Fruit fly (Drosophila melanogaster) whole organism, embryonic: ENCODE results near the gene Cyt-b5-r.

Source experiments
- CG10543 ChIP-seq: fragments of 200-800 bp; sonication (Bioruptor generic); optimal IDR thresholded peaks from 3 replicates; lab custom pipeline; 2017; ENCODE audit warnings: missing biosample characterization, mild to moderate bottlenecking, missing genetic modification characterization, moderate library complexity
- CG11696 ChIP-seq: fragments of 200-800 bp; sonication (Bioruptor generic); IDR thresholded peaks from 2 replicates; pipeline ENCODE4 v1.3.6; 2022; ENCODE audit warnings: missing biosample characterization, missing genetic modification characterization
- CG12769 ChIP-seq: fragments of 200-800 bp; sonication (Bioruptor generic); optimal IDR thresholded peaks from 2 replicates; lab custom pipeline; 2019; ENCODE audit warnings: missing biosample characterization, mild to moderate bottlenecking, missing genetic modification characterization, moderate library complexity
- CG13287 ChIP-seq: fragments of 200-800 bp; sonication (Bioruptor generic); IDR thresholded peaks from 2 replicates; pipeline ENCODE4 v1.3.6; 2022; ENCODE audit warnings: missing biosample characterization, missing genetic modification characterization; ENCODE audit not compliant: partially characterized antibody
- CG1603 ChIP-seq: fragments of 200-800 bp; sonication (Bioruptor generic); optimal IDR thresholded peaks from 2 replicates; lab custom pipeline; 2019; ENCODE audit warnings: missing biosample characterization, mild to moderate bottlenecking, missing genetic modification characterization, moderate library complexity
- CG17361 ChIP-seq: fragments of 200-800 bp; sonication (Bioruptor generic); IDR thresholded peaks from 3 replicates; pipeline ENCODE4 v1.3.6; 2022; ENCODE audit warnings: missing biosample characterization, missing genetic modification characterization
- CG2120 ChIP-seq: fragments of 200-800 bp; sonication (Bioruptor generic); optimal IDR thresholded peaks from 3 replicates; lab custom pipeline; 2016; ENCODE audit warnings: missing biosample characterization, missing genetic modification characterization
- CG31365 ChIP-seq: fragments of 200-800 bp; sonication (Bioruptor generic); optimal IDR thresholded peaks from 2 replicates; lab custom pipeline; 2018; ENCODE audit warnings: missing biosample characterization, mild to moderate bottlenecking, missing genetic modification characterization
- CG32767 ChIP-seq: fragments of 200-800 bp; sonication (Bioruptor generic); IDR thresholded peaks from 2 replicates; pipeline ENCODE4 v1.3.6; 2022; ENCODE audit warnings: missing biosample characterization, missing genetic modification characterization
- CG33213 ChIP-seq: fragments of 200-800 bp; sonication (Bioruptor generic); optimal IDR thresholded peaks from 3 replicates; lab custom pipeline; 2016; ENCODE audit warnings: missing biosample characterization, missing genetic modification characterization
- CG33557 ChIP-seq: fragments of 200-800 bp; sonication (Bioruptor generic); optimal IDR thresholded peaks from 2 replicates; lab custom pipeline; 2019; ENCODE audit warnings: missing biosample characterization, mild to moderate bottlenecking, missing genetic modification characterization, moderate library complexity
- CG34422 ChIP-seq: fragments of 200-800 bp; sonication (Bioruptor generic); IDR thresholded peaks from 3 replicates; pipeline ENCODE4 v1.3.6; 2022; ENCODE audit warnings: missing biosample characterization, missing genetic modification characterization
- CG4617 ChIP-seq: fragments of 200-800 bp; sonication (Bioruptor generic); optimal IDR thresholded peaks from 3 replicates; lab custom pipeline; 2016; ENCODE audit warnings: missing biosample characterization, missing genetic modification characterization, borderline replicate concordance
- CG6683 ChIP-seq: fragments of 200-800 bp; sonication (Bioruptor generic); optimal IDR thresholded peaks from 2 replicates; lab custom pipeline; 2017; ENCODE audit warnings: missing biosample characterization, mild to moderate bottlenecking, missing genetic modification characterization, missing genetic modification reagents
- CG6765 ChIP-seq: fragments of 200-800 bp; sonication (Bioruptor generic); optimal IDR thresholded peaks from 3 replicates; lab custom pipeline; 2017; ENCODE audit warnings: missing biosample characterization, mild to moderate bottlenecking, missing genetic modification characterization
- Dad ChIP-seq: fragments of 200-800 bp; sonication (Bioruptor generic); optimal IDR thresholded peaks from 3 replicates; lab custom pipeline; 2016; ENCODE audit warnings: missing biosample characterization, missing genetic modification characterization
- Drgx ChIP-seq: fragments of 200-800 bp; sonication (Bioruptor generic); IDR thresholded peaks from 2 replicates; pipeline ENCODE4 v1.3.6; 2022; ENCODE audit warnings: missing biosample characterization, missing genetic modification characterization
- HLH54F ChIP-seq: fragments of 200-800 bp; sonication (Bioruptor generic); optimal IDR thresholded peaks from 3 replicates; lab custom pipeline; 2016; ENCODE audit warnings: missing biosample characterization, missing genetic modification characterization
- Hsf ChIP-seq: fragments of 200-800 bp; sonication (Bioruptor generic); optimal IDR thresholded peaks from 3 replicates; lab custom pipeline; 2016; ENCODE audit warnings: missing biosample characterization, missing genetic modification characterization
- Med ChIP-seq: fragments of 200-800 bp; sonication (Bioruptor generic); peaks from one replicate; lab custom pipeline; 2016; ENCODE audit warnings: missing biosample characterization, missing genetic modification characterization, mild to moderate bottlenecking, inconsistent platforms, moderate library complexity
- Myb ChIP-seq: fragments of 200-800 bp; sonication (Bioruptor generic); optimal IDR thresholded peaks from 2 replicates; lab custom pipeline; 2016; ENCODE audit warnings: missing biosample characterization, missing genetic modification characterization
- NK7.1 ChIP-seq: fragments of 200-800 bp; sonication (Bioruptor generic); optimal IDR thresholded peaks from 3 replicates; lab custom pipeline; 2016; ENCODE audit warnings: missing biosample characterization, missing genetic modification characterization
- Pdp1 ChIP-seq, 2 experiments: fragments of 200-800 bp; sonication (Bioruptor generic); optimal IDR thresholded peaks; 3 replicates each; lab custom pipeline; 2016; ENCODE audit warnings: missing biosample characterization in 2 of 2, missing genetic modification characterization in 2 of 2, mild to moderate bottlenecking in 1 of 2, moderate library complexity in 1 of 2
- Sin3A ChIP-seq: fragments of >200 bp; optimal IDR thresholded peaks from 2 replicates; lab custom pipeline; 2018
- Taf1 ChIP-seq: fragments of 200-800 bp; sonication (Bioruptor generic); IDR thresholded peaks from 2 replicates; pipeline ENCODE4 v1.3.6; 2022; ENCODE audit warnings: missing biosample characterization, missing genetic modification characterization
- Trl ChIP-seq, 3 experiments: fragments of >200 bp in 2 of 3; fragments of 200-800 bp in 1 of 3; sonication (Bioruptor generic) in 1 of 3; optimal IDR thresholded peaks; 2 replicates in 1 of 3; 3 replicates in 2 of 3; lab custom pipeline; 2016 to 2017; ENCODE audit warnings: missing biosample characterization in 1 of 3, missing genetic modification characterization in 1 of 3
- ac ChIP-seq: fragments of 200-800 bp; sonication (Bioruptor generic); optimal IDR thresholded peaks from 3 replicates; lab custom pipeline; 2017; ENCODE audit warnings: missing biosample characterization, mild to moderate bottlenecking, missing genetic modification characterization
- amos ChIP-seq: fragments of 200-800 bp; sonication (Bioruptor generic); IDR thresholded peaks from 2 replicates; pipeline ENCODE4 v1.3.6; 2022; ENCODE audit warnings: missing biosample characterization, missing genetic modification characterization; ENCODE audit not compliant: partially characterized antibody
- bcd ChIP-seq: fragments of 200-800 bp; sonication (Bioruptor generic); optimal IDR thresholded peaks from 2 replicates; lab custom pipeline; 2017; ENCODE audit warnings: missing biosample characterization, mild to moderate bottlenecking, missing genetic modification characterization
- cg ChIP-seq: fragments of 200-800 bp; sonication (Bioruptor generic); optimal IDR thresholded peaks from 3 replicates; lab custom pipeline; 2019; ENCODE audit warnings: missing biosample characterization, mild to moderate bottlenecking, missing genetic modification characterization, moderate library complexity
- chinmo ChIP-seq: fragments of 200-800 bp; sonication (Bioruptor generic); IDR thresholded peaks from 4 replicates; pipeline ENCODE4 v1.3.6; 2022; ENCODE audit warnings: missing biosample characterization, missing genetic modification characterization; ENCODE audit not compliant: partially characterized antibody
- da ChIP-seq: fragments of 200-800 bp; sonication (Bioruptor generic); optimal IDR thresholded peaks from 2 replicates; lab custom pipeline; 2016; ENCODE audit warnings: missing biosample characterization, missing genetic modification characterization
- fd102C ChIP-seq: fragments of 200-800 bp; sonication (Bioruptor generic); optimal IDR thresholded peaks from 2 replicates; lab custom pipeline; 2018; ENCODE audit warnings: missing biosample characterization, mild to moderate bottlenecking, missing genetic modification characterization, moderate library complexity
- fd64A ChIP-seq: fragments of 200-800 bp; sonication (Bioruptor generic); optimal IDR thresholded peaks from 3 replicates; lab custom pipeline; 2018; ENCODE audit warnings: missing biosample characterization, mild to moderate bottlenecking, missing genetic modification characterization
- ftz-f1 ChIP-seq: fragments of 200-800 bp; sonication (Bioruptor generic); optimal IDR thresholded peaks from 2 replicates; lab custom pipeline; 2016; ENCODE audit warnings: missing biosample characterization, missing genetic modification characterization
- gem ChIP-seq: fragments of 200-800 bp; sonication (Bioruptor generic); optimal IDR thresholded peaks from 2 replicates; lab custom pipeline; 2019; ENCODE audit warnings: missing biosample characterization, mild to moderate bottlenecking, missing genetic modification characterization, moderate library complexity
- grau ChIP-seq: fragments of 200-800 bp; optimal IDR thresholded peaks from 3 replicates; lab custom pipeline; 2019; ENCODE audit warnings: missing biosample characterization, mild to moderate bottlenecking, missing genetic modification characterization, moderate library complexity
- hb ChIP-seq: fragments of 200-800 bp; sonication (Bioruptor generic); IDR thresholded peaks from 3 replicates; pipeline ENCODE4 v1.3.6; 2022; ENCODE audit warnings: missing biosample characterization, missing genetic modification characterization; ENCODE audit not compliant: partially characterized antibody
- lilli ChIP-seq: fragments of 200-800 bp; sonication (Bioruptor generic); optimal IDR thresholded peaks from 3 replicates; lab custom pipeline; 2016; ENCODE audit warnings: missing biosample characterization, missing genetic modification characterization
- nmo ChIP-seq: fragments of 200-800 bp; sonication (Bioruptor generic); optimal IDR thresholded peaks from 2 replicates; lab custom pipeline; 2018; ENCODE audit warnings: missing biosample characterization, mild to moderate bottlenecking, missing genetic modification characterization, moderate library complexity
- sd ChIP-seq: fragments of 200-800 bp; sonication (Bioruptor generic); optimal IDR thresholded peaks from 3 replicates; lab custom pipeline; 2018; ENCODE audit warnings: missing biosample characterization, mild to moderate bottlenecking, missing genetic modification characterization, moderate library complexity
- sens ChIP-seq: fragments of 200-800 bp; sonication (Bioruptor generic); peaks from one replicate; lab custom pipeline; 2016; ENCODE audit warnings: missing biosample characterization, missing genetic modification characterization
- sqz ChIP-seq: fragments of 200-800 bp; sonication (Bioruptor generic); optimal IDR thresholded peaks from 3 replicates; lab custom pipeline; 2018; ENCODE audit warnings: missing biosample characterization, mild to moderate bottlenecking, missing genetic modification characterization
- vfl ChIP-seq: fragments of 200-800 bp; sonication (Bioruptor generic); optimal IDR thresholded peaks from 2 replicates; lab custom pipeline; 2016; ENCODE audit warnings: missing biosample characterization, missing genetic modification characterization
- vvl ChIP-seq: fragments of 200-800 bp; sonication (Bioruptor generic); IDR thresholded peaks from 2 replicates; pipeline ENCODE4 v1.3.6; 2022; ENCODE audit warnings: missing biosample characterization, missing genetic modification characterization
- wor ChIP-seq: fragments of 200-800 bp; sonication (Bioruptor generic); IDR thresholded peaks from 2 replicates; pipeline ENCODE4 v1.3.6; 2022; ENCODE audit warnings: missing biosample characterization, missing genetic modification characterization

The Cyt-b5-r gene

dm6 chr2L:16761891-16762290 is 28.6 kb downstream of the Cyt-b5-r start (continued):
- TF ChIP-seq ac (GFP tag; lab: Kevin White, UChicago) (no peak), Med (peak; percentile 59), fd64A (GFP tag; lab: Kevin White, UChicago) (no peak)

dm6 chr2L:16760504-16761417 is 29.8 kb downstream of the Cyt-b5-r start, which contains the start of gene ppk17:
Gene ppk17 (minus strand): TSS chr2L:16760554.
- TF ChIP-seq ftz-f1 (GFP tag; lab: Kevin White, UChicago) (no peak), CG33213 (no peak), vfl (no peak), Dad (GFP tag; lab: Kevin White, UChicago) (no peak), CG17361 (GFP tag; lab: Robert Waterston, UW) (0 out of 3 replicates have a peak, but pooled peaks have one; percentile 14), CG6765 (GFP tag; lab: Kevin White, UChicago) (no peak), Pdp1 (GFP tag; optimal IDR thresholded peaks at IDR 0.05; lab: Kevin White, UChicago) (peak in 1 of 2 experiments; percentile 6), da (no peak), CG2120 (GFP tag; lab: Kevin White, UChicago) (no peak), Hsf (GFP tag; lab: Kevin White, UChicago) (no peak), CG12769 (tag; lab: Kevin White, UChicago) (peak; percentile 68), fd102C (GFP tag; lab: Kevin White, UChicago) (no peak), HLH54F (GFP tag; lab: Kevin White, UChicago) (no peak), CG32767 (GFP tag; lab: Robert Waterston, UW) (0 out of 2 replicates have a peak, but pooled peaks have one; percentile 17), gem (tag; lab: Kevin White, UChicago) (peak; percentile 22), Drgx (peak; percentile 35; the same call in 1 of the 2 replicates), CG10543 (GFP tag; lab: Kevin White, UChicago) (peak; percentile 59), bcd (GFP tag; lab: Kevin White, UChicago) (no peak), grau (peak; percentile 4), CG33557 (GFP tag; lab: Kevin White, UChicago) (no peak), nmo (no peak), CG31365 (tag; lab: Kevin White, UChicago) (no peak), CG1603 (tag; lab: Kevin White, UChicago) (no peak), sens (GFP tag; lab: Kevin White, UChicago) (peak; percentile 15), sd (tag; lab: Kevin White, UChicago) (peak; percentile 85), CG4617 (GFP tag; lab: Kevin White, UChicago) (no peak), CG34422 (GFP tag; lab: Robert Waterston, UW) (no peak), NK7.1 (GFP tag; lab: Kevin White, UChicago) (no peak), Med (peak; percentile 25), cg (GFP tag; lab: Kevin White, UChicago) (peak; percentile 45)

- TF ChIP-seq CG12769 (tag; lab: Kevin White, UChicago) = peak; percentile 72
- no peak for TF ChIP-seq Taf1 (GFP tag; lab: Robert Waterston, UW)
- peak; percentile 29; the same call in 1 of the 2 replicates for TF ChIP-seq CG13287 (GFP tag; lab: Robert Waterston, UW)
- TF ChIP-seq sqz = no peak
- peak; percentile 53 for TF ChIP-seq vvl (GFP tag; lab: Robert Waterston, UW)
- TF ChIP-seq Sin3A (lab: Kevin White, UChicago) = no peak
- TF ChIP-seq Med = peak; percentile 76
- no peak for TF ChIP-seq wor (GFP tag; lab: Robert Waterston, UW)
- TF ChIP-seq lilli (GFP tag; lab: Kevin White, UChicago) = no peak
- TF ChIP-seq CG6683 (GFP tag; lab: Kevin White, UChicago) = no peak
- 0 out of 2 replicates have a peak, but pooled peaks have one; percentile 9 for TF ChIP-seq amos
- TF ChIP-seq Trl (optimal IDR thresholded peaks at IDR 0.05; lab: Kevin White, UChicago) = peak; percentile 14 to 21
- TF ChIP-seq Trl (GFP tag; optimal IDR thresholded peaks at IDR 0.05; lab: Kevin White, UChicago) = no peak
- TF ChIP-seq chinmo (GFP tag; lab: Robert Waterston, UW) = peak; percentile 69; the same call in 1 of the 4 replicates
- TF ChIP-seq sd (tag; lab: Kevin White, UChicago) = peak; percentile 98
- no peak for TF ChIP-seq hb (GFP tag; lab: Robert Waterston, UW)
- no peak for TF ChIP-seq CG11696 (GFP tag; lab: Robert Waterston, UW)
- no peak for TF ChIP-seq Myb
Measured at dm6 chr2L:16754074-16754473, 36.4 kb downstream of the Cyt-b5-r start, which contains the start of gene yellow-b. Gene yellow-b (plus strand): TSS chr2L:16754336.
